Fruit fly (Drosophila melanogaster): ENCODE measurements around the gene Alg1.

The Alg1 gene

dm6 chr3R:17849178-17849577 lies 38.2 kb upstream of the Alg1 start (continued):
- TF ChIP-seq CG11695 (GFP tag; IDR thresholded peaks at IDR 0.05) = 0 out of 3 replicates have a peak, but pooled peaks have one; percentile 31
- TF ChIP-seq CG11247 (GFP tag; IDR thresholded peaks at IDR 0.05) = no peak
- no peak for TF ChIP-seq ewg (GFP tag; optimal IDR thresholded peaks at IDR 0.05)
- TF ChIP-seq CG13424 (tag; optimal IDR thresholded peaks at IDR 0.05) = peak; percentile 32
- no peak for TF ChIP-seq gce (GFP tag; IDR thresholded peaks at IDR 0.05)
- TF ChIP-seq CG18262 (tag; optimal IDR thresholded peaks at IDR 0.05) = peak; percentile 22
- TF ChIP-seq CG8388 (GFP tag; optimal IDR thresholded peaks at IDR 0.05) = peak; percentile 21

- TF ChIP-seq Scr (GFP tag; IDR thresholded peaks at IDR 0.05; ENCODE audit: partially characterized antibody) (no peak), CG16813 (GFP tag; IDR thresholded peaks at IDR 0.05; ENCODE audit: partially characterized antibody) (no peak), ranshi (GFP tag; IDR thresholded peaks at IDR 0.05) (no peak), h (optimal IDR thresholded peaks at IDR 0.05) (no peak), sd (tag; optimal IDR thresholded peaks at IDR 0.05) (peak; percentile 82), zen (tag; optimal IDR thresholded peaks at IDR 0.05) (no peak), zfh2 (GFP tag; optimal IDR thresholded peaks at IDR 0.05) (no peak), tx (GFP tag; optimal IDR thresholded peaks at IDR 0.05) (no peak), CG1792 (GFP tag; optimal IDR thresholded peaks at IDR 0.05) (no peak), B-H2 (GFP tag; optimal IDR thresholded peaks at IDR 0.05) (no peak), CG10959 (GFP tag; IDR thresholded peaks at IDR 0.05) (no peak), cwo (GFP tag; optimal IDR thresholded peaks at IDR 0.05) (no peak), CG13287 (GFP tag; IDR thresholded peaks at IDR 0.05; ENCODE audit: partially characterized antibody) (no peak), CG30020 (tag; optimal IDR thresholded peaks at IDR 0.05) (no peak), CG11085 (GFP tag; IDR thresholded peaks at IDR 0.05) (no peak), CG12744 (GFP tag; optimal IDR thresholded peaks at IDR 0.05) (no peak), aop (GFP tag; IDR thresholded peaks at IDR 0.05) (no peak), trem (tag; optimal IDR thresholded peaks at IDR 0.05) (no peak), HmgD (GFP tag; optimal IDR thresholded peaks at IDR 0.05) (no peak), fu2 (GFP tag; optimal IDR thresholded peaks at IDR 0.05) (no peak), Rx (GFP tag; IDR thresholded peaks at IDR 0.05) (no peak), bbx (GFP tag; IDR thresholded peaks at IDR 0.05; ENCODE audit: partially characterized antibody) (peak; percentile 73), ase (GFP tag; IDR thresholded peaks at IDR 0.05) (no peak), nerfin-1 (tag; optimal IDR thresholded peaks at IDR 0.05) (peak; percentile 100), dan (GFP tag; IDR thresholded peaks at IDR 0.05) (no peak), Rfx (GFP tag; IDR thresholded peaks at IDR 0.05) (no peak), Med (GFP tag) (no peak), tin (GFP tag; optimal IDR thresholded peaks at IDR 0.05) (no peak), tio (GFP tag; optimal IDR thresholded peaks at IDR 0.05) (no peak), CG8478 (optimal IDR thresholded peaks at IDR 0.05) (no peak), CG4404 (GFP tag; IDR thresholded peaks at IDR 0.05) (no peak), zen2 (GFP tag; IDR thresholded peaks at IDR 0.05; ENCODE audit: partially characterized antibody) (0 out of 3 replicates have a peak, but pooled peaks have one; percentile 7), CG4617 (GFP tag; optimal IDR thresholded peaks at IDR 0.05; ENCODE audit: borderline replicate concordance) (no peak), odd (GFP tag; optimal IDR thresholded peaks at IDR 0.05) (no peak), lov (optimal IDR thresholded peaks at IDR 0.05) (no peak), lov (GFP tag; IDR thresholded peaks at IDR 0.05) (no peak), CG11504 (tag; optimal IDR thresholded peaks at IDR 0.05) (no peak), CG9727 (GFP tag; optimal IDR thresholded peaks at IDR 0.05) (no peak), CG18764 (GFP tag; optimal IDR thresholded peaks at IDR 0.05) (no peak), Dek (tag; optimal IDR thresholded peaks at IDR 0.05) (no peak), crol (GFP tag; IDR thresholded peaks at IDR 0.05) (peak; percentile 64), E2f2 (GFP tag; IDR thresholded peaks at IDR 0.05) (no peak), Xrp1 (GFP tag; IDR thresholded peaks at IDR 0.05) (no peak), Jarid2 (GFP tag; optimal IDR thresholded peaks at IDR 0.05) (no peak), Bdp1 (GFP tag; optimal IDR thresholded peaks at IDR 0.05) (no peak)
These were observed 36.0 kb upstream of the Alg1 start for dm6 chr3R:17846966-17847365.
